Worm (Caenorhabditis elegans): ENCODE measurements around the gene str-109.

str-109 gene

ce11 chrV:16162124-16162735 is at the start of gene str-109, which contains the start of gene F10A3.11:
str-109 (minus strand) TSS chrV:16162224.
F10A3.11 (plus strand) TSS chrV:16162685.
- no peak for TF ChIP-seq unc-62 (GFP tag; optimal IDR thresholded peaks at IDR 0.05)

ce11 chrV:16211713-16212112 is 49.7 kb upstream of the str-109 start:
- TF ChIP-seq unc-62 (GFP tag; optimal IDR thresholded peaks at IDR 0.05): no peak

- no peak for TF ChIP-seq unc-62 (GFP tag; optimal IDR thresholded peaks at IDR 0.05)
Observed at ce11 chrV:16210257-16211002, 48.4 kb upstream of the str-109 start, which contains the start of gene F11A5.16. F11A5.16 (plus strand) TSS chrV:16210952.

ce11 chrV:16209837-16210236 is 47.8 kb upstream of the str-109 start, which contains the start of gene oac-15:
oac-15 (minus strand) TSS chrV:16209937.
- no peak for TF ChIP-seq unc-62 (GFP tag; optimal IDR thresholded peaks at IDR 0.05)

- TF ChIP-seq unc-62 (GFP tag; optimal IDR thresholded peaks at IDR 0.05): no peak
Observed at ce11 chrV:16204888-16205287, 42.9 kb upstream of the str-109 start, which contains the start of gene irld-26. irld-26 (plus strand) TSS chrV:16205188.

ce11 chrV:16202618-16203017 is 40.6 kb upstream of the str-109 start, which contains the start of gene F11A5.18:
F11A5.18 (plus strand) TSS chrV:16202918.
- no peak for TF ChIP-seq unc-62 (GFP tag; optimal IDR thresholded peaks at IDR 0.05)

ce11 chrV:16201730-16202129 is 39.7 kb upstream of the str-109 start, which contains the start of gene F11A5.17:
F11A5.17 (plus strand) TSS chrV:16202030.
- no peak for TF ChIP-seq unc-62 (GFP tag; optimal IDR thresholded peaks at IDR 0.05)

- no peak for TF ChIP-seq unc-62 (GFP tag; optimal IDR thresholded peaks at IDR 0.05)
Observed at ce11 chrV:16198016-16198415, 36.0 kb upstream of the str-109 start, which contains the start of gene F11A5.5. F11A5.5 (plus strand) TSS chrV:16198316.

- no peak for TF ChIP-seq unc-62 (GFP tag; optimal IDR thresholded peaks at IDR 0.05)
Observed at ce11 chrV:16195379-16195778, 33.4 kb upstream of the str-109 start, which contains the start of gene rabr-3. rabr-3 (plus strand) TSS chrV:16195679.

- TF ChIP-seq unc-62 (GFP tag; optimal IDR thresholded peaks at IDR 0.05): no peak
Observed at ce11 chrV:16194639-16195038, 32.6 kb upstream of the str-109 start, which contains the start of gene rabr-4. rabr-4 (plus strand) TSS chrV:16194939.

- TF ChIP-seq unc-62 (GFP tag; optimal IDR thresholded peaks at IDR 0.05): no peak
Observed at ce11 chrV:16192114-16192513, 30.1 kb upstream of the str-109 start, which contains the start of gene srh-279. srh-279 (plus strand) TSS chrV:16192414.

- no peak for TF ChIP-seq unc-62 (GFP tag; optimal IDR thresholded peaks at IDR 0.05)
Observed at ce11 chrV:16190485-16190884, 28.5 kb upstream of the str-109 start, which contains the start of gene srh-281. srh-281 (plus strand) TSS chrV:16190785.

- no peak for TF ChIP-seq unc-62 (GFP tag; optimal IDR thresholded peaks at IDR 0.05)
Observed at ce11 chrV:16183357-16183756, 21.3 kb upstream of the str-109 start, which contains the start of gene srz-14. srz-14 (plus strand) TSS chrV:16183657.

ce11 chrV:16182918-16183317 is 20.9 kb upstream of the str-109 start, which contains the start of gene srh-277:
srh-277 (plus strand) TSS chrV:16183218.
- no peak for TF ChIP-seq unc-62 (GFP tag; optimal IDR thresholded peaks at IDR 0.05)

- no peak for TF ChIP-seq unc-62 (GFP tag; optimal IDR thresholded peaks at IDR 0.05)
Observed at ce11 chrV:16182110-16182509, 20.1 kb upstream of the str-109 start, which contains the start of gene srz-13. srz-13 (plus strand) TSS chrV:16182410.

ce11 chrV:16180350-16180749 is 18.3 kb upstream of the str-109 start, which contains the start of gene str-106:
str-106 (plus strand) TSS chrV:16180650.
- TF ChIP-seq unc-62 (GFP tag; optimal IDR thresholded peaks at IDR 0.05): no peak
